Worm (Caenorhabditis elegans): ENCODE data around the gene sfxn-5.

sfxn-5 gene

ce11 chrII:8128273-8129039, 23.6 kb upstream of the sfxn-5 start (continued):
- TF ChIP-seq nhr-47 (tag; optimal IDR thresholded peaks at IDR 0.05) (peak; percentile 59), ztf-11 (tag; optimal IDR thresholded peaks at IDR 0.05) (peak in 1 of 2 experiments; percentile 12)

ce11 chrII:8127794-8128193, 22.9 kb upstream of the sfxn-5 start:
- no peak for TF ChIP-seq efl-1 (optimal IDR thresholded peaks at IDR 0.05)
- peak in 1 of 2 experiments; percentile 74 for TF ChIP-seq efl-1 (GFP tag; optimal IDR thresholded peaks at IDR 0.05 in 1 of 2)
- TF ChIP-seq elt-3 (tag; optimal IDR thresholded peaks at IDR 0.05) = no peak

- no peak for TF ChIP-seq nhr-76 (tag; optimal IDR thresholded peaks at IDR 0.05)
- no peak for TF ChIP-seq tbx-2 (tag; optimal IDR thresholded peaks at IDR 0.05)
- no peak for TF ChIP-seq tlp-1 (tag; optimal IDR thresholded peaks at IDR 0.05)
- TF ChIP-seq aha-1 (tag; optimal IDR thresholded peaks at IDR 0.05) = no peak
- no peak for TF ChIP-seq hlh-17 (GFP tag; optimal IDR thresholded peaks at IDR 0.05; ENCODE audit: borderline replicate concordance)
- peak in 1 of 2 experiments; percentile 36 for TF ChIP-seq lin-35 (GFP tag; optimal IDR thresholded peaks at IDR 0.05)
- TF ChIP-seq snu-23 (GFP tag; optimal IDR thresholded peaks at IDR 0.05) = no peak
- TF ChIP-seq mef-2 (tag; optimal IDR thresholded peaks at IDR 0.05) = no peak
- TF ChIP-seq pqm-1 (tag; optimal IDR thresholded peaks at IDR 0.05) = peak; percentile 31
- no peak for TF ChIP-seq efl-1 (optimal IDR thresholded peaks at IDR 0.05)
- no peak for TF ChIP-seq efl-1 (GFP tag; optimal IDR thresholded peaks at IDR 0.05 in 1 of 2)
- no peak for TF ChIP-seq nhr-20 (tag; optimal IDR thresholded peaks at IDR 0.05)
- no peak for TF ChIP-seq nhr-19 (GFP tag; conservative IDR thresholded peaks at IDR 0.05)
- no peak for TF ChIP-seq skn-1 (tag; optimal IDR thresholded peaks at IDR 0.05)
- TF ChIP-seq C16A3.4 (tag; optimal IDR thresholded peaks at IDR 0.05) = no peak
- no peak for TF ChIP-seq unc-130 (tag; optimal IDR thresholded peaks at IDR 0.05)
- no peak for TF ChIP-seq pag-3 (tag; optimal IDR thresholded peaks at IDR 0.05; ENCODE audit: borderline replicate concordance, insufficient read depth)
- TF ChIP-seq F16B12.6 (tag; optimal IDR thresholded peaks at IDR 0.05) = no peak
- TF ChIP-seq ceh-63 (GFP tag; optimal IDR thresholded peaks at IDR 0.05) = no peak
- peak; percentile 17 for TF ChIP-seq nhr-85 (tag)
- no peak for TF ChIP-seq alr-1 (tag; optimal IDR thresholded peaks at IDR 0.05; ENCODE audit: borderline replicate concordance)
- TF ChIP-seq ztf-4 (tag; optimal IDR thresholded peaks at IDR 0.05) = no peak
- TF ChIP-seq unc-30 (tag; optimal IDR thresholded peaks at IDR 0.05) = no peak
- no peak for TF ChIP-seq ets-5 (GFP tag; IDR thresholded peaks at IDR 0.05)
- no peak for TF ChIP-seq ceh-8 (GFP tag; optimal IDR thresholded peaks at IDR 0.05)
- TF ChIP-seq nhr-47 (tag; optimal IDR thresholded peaks at IDR 0.05) = no peak
- TF ChIP-seq unc-98 (GFP tag; IDR thresholded peaks at IDR 0.05) = no peak
- TF ChIP-seq fkh-8 (tag; optimal IDR thresholded peaks at IDR 0.05) = no peak
- TF ChIP-seq rnt-1 (tag; optimal IDR thresholded peaks at IDR 0.05) = no peak
- TF ChIP-seq sup-37 (GFP tag; optimal IDR thresholded peaks at IDR 0.05) = no peak
- no peak for TF ChIP-seq grh-1 (GFP tag; IDR thresholded peaks at IDR 0.05)
- TF ChIP-seq nhr-28 (tag; optimal IDR thresholded peaks at IDR 0.05) = no peak
- no peak for TF ChIP-seq ztf-11 (tag; optimal IDR thresholded peaks at IDR 0.05)
- no peak for TF ChIP-seq nhr-71 (tag; optimal IDR thresholded peaks at IDR 0.05)
- peak; percentile 7 for TF ChIP-seq lin-14 (GFP tag; optimal IDR thresholded peaks at IDR 0.05)
- TF ChIP-seq lin-15B (tag; optimal IDR thresholded peaks at IDR 0.05) = no peak
- TF ChIP-seq nhr-12 (tag; optimal IDR thresholded peaks at IDR 0.05) = no peak
- peak in 1 of 2 experiments; percentile 4 for TF ChIP-seq lsy-2 (tag; optimal IDR thresholded peaks at IDR 0.05)
- TF ChIP-seq mep-1 (tag; optimal IDR thresholded peaks at IDR 0.05) = no peak
- TF ChIP-seq zip-4 (GFP tag; optimal IDR thresholded peaks at IDR 0.05) = no peak
- TF ChIP-seq elt-2 (tag; optimal IDR thresholded peaks at IDR 0.05) = peak; percentile 68
These were observed 22.4 kb upstream of the sfxn-5 start for ce11 chrII:8127290-8127689.

All from whole organism, L1 larva.